Worm (Caenorhabditis elegans) whole organism, L2 larva: ENCODE measurements around the gene F53F4.7.

ENCODE experiments used
- C34F6.9 ChIP-seq: fragments of 150-350 bp; optimal IDR thresholded peaks from 2 replicates; lab custom pipeline; 2014; ENCODE audit warnings: missing biosample characterization, missing genetic modification characterization
- F13H6.1 ChIP-seq: sonication (generic microtip); optimal IDR thresholded peaks from 2 replicates; lab custom pipeline; 2016; ENCODE audit warnings: missing genetic modification characterization, missing compliant biosample characterization
- Y55F3AM.14 ChIP-seq: fragments of 200-800 bp; sonication (Bioruptor generic); optimal IDR thresholded peaks from 2 replicates; lab custom pipeline; 2018; ENCODE audit warnings: mild to moderate bottlenecking, missing genetic modification characterization, missing compliant biosample characterization
- alr-1 ChIP-seq: fragments of 150-350 bp; optimal IDR thresholded peaks from 2 replicates; lab custom pipeline; 2014; ENCODE audit warnings: missing biosample characterization, missing genetic modification characterization
- aly-2 ChIP-seq: fragments of 150-350 bp; optimal IDR thresholded peaks from 2 replicates; lab custom pipeline; 2014; ENCODE audit warnings: missing biosample characterization, missing genetic modification characterization
- ama-1 ChIP-seq: fragments of 150-350 bp; optimal IDR thresholded peaks from 2 replicates; lab custom pipeline; 2018; ENCODE audit warnings: inconsistent platforms
- blmp-1 ChIP-seq: sonication (generic microtip); optimal IDR thresholded peaks from 2 replicates; lab custom pipeline; 2017; ENCODE audit warnings: missing genetic modification characterization, mild to moderate bottlenecking, missing compliant biosample characterization, antibody characterized with exemption, moderate library complexity; ENCODE audit not compliant: insufficient read depth
- ceh-16 ChIP-seq: fragments of 150-350 bp; optimal IDR thresholded peaks from 2 replicates; lab custom pipeline; 2014; ENCODE audit warnings: missing biosample characterization, missing genetic modification characterization
- ceh-82 ChIP-seq: fragments of 150-350 bp; optimal IDR thresholded peaks from 2 replicates; lab custom pipeline; 2014; ENCODE audit warnings: missing biosample characterization, missing genetic modification characterization
- crh-2 ChIP-seq: sonication (generic microtip); optimal IDR thresholded peaks from 2 replicates; lab custom pipeline; 2017; ENCODE audit warnings: missing biosample characterization, missing genetic modification characterization
- dmd-4 ChIP-seq: sonication (generic microtip); optimal IDR thresholded peaks from 2 replicates; lab custom pipeline; 2017; ENCODE audit warnings: missing biosample characterization, missing genetic modification characterization
- egl-27 ChIP-seq: sonication (generic microtip); optimal IDR thresholded peaks from 3 replicates; lab custom pipeline; 2017; ENCODE audit warnings: missing biosample characterization, missing genetic modification reagents, missing genetic modification characterization
- elt-1 ChIP-seq: fragments of 150-350 bp; optimal IDR thresholded peaks from 2 replicates; lab custom pipeline; 2014; ENCODE audit warnings: missing biosample characterization, missing genetic modification characterization
- elt-3 ChIP-seq: sonication (generic microtip); optimal IDR thresholded peaks from 2 replicates; lab custom pipeline; 2017; ENCODE audit warnings: missing biosample characterization, missing genetic modification characterization
- fos-1 ChIP-seq: fragments of 150-350 bp; optimal IDR thresholded peaks from 2 replicates; lab custom pipeline; 2014; ENCODE audit warnings: missing biosample characterization, missing genetic modification characterization
- gmeb-1 ChIP-seq: fragments of 150-350 bp; optimal IDR thresholded peaks from 2 replicates; lab custom pipeline; 2014; ENCODE audit warnings: missing biosample characterization, missing genetic modification characterization
- lin-11 ChIP-seq: fragments of 150-350 bp; sonication (generic microtip); optimal IDR thresholded peaks from 2 replicates; lab custom pipeline; 2014; ENCODE audit warnings: missing biosample characterization, missing genetic modification characterization, inconsistent platforms, mixed read lengths
- lin-13 ChIP-seq: fragments of 150-350 bp; optimal IDR thresholded peaks from 2 replicates; lab custom pipeline; 2014; ENCODE audit warnings: missing biosample characterization, missing genetic modification reagents, missing genetic modification characterization
- lin-39 ChIP-seq: fragments of 150-350 bp; optimal IDR thresholded peaks from 2 replicates; lab custom pipeline; 2014; ENCODE audit warnings: missing biosample characterization, missing genetic modification reagents, missing genetic modification characterization
- lsy-2 ChIP-seq, 2 experiments: fragments of 150-350 bp in 1 of 2; sonication (generic microtip) in 1 of 2; optimal IDR thresholded peaks; 2 replicates each; lab custom pipeline; 2014 to 2017; ENCODE audit warnings: missing biosample characterization in 2 of 2, missing genetic modification characterization in 2 of 2
- mab-5 ChIP-seq: fragments of 150-350 bp; optimal IDR thresholded peaks from 2 replicates; lab custom pipeline; 2014; ENCODE audit warnings: missing biosample characterization, missing genetic modification characterization
- mbf-1 ChIP-seq: sonication (generic microtip); optimal IDR thresholded peaks from 2 replicates; lab custom pipeline; 2017; ENCODE audit warnings: missing biosample characterization, missing genetic modification characterization
- mdl-1 ChIP-seq, 2 experiments: fragments of 150-350 bp in 1 of 2; sonication (generic microtip) in 1 of 2; optimal IDR thresholded peaks; 2 replicates each; lab custom pipeline; 2017; ENCODE audit warnings: missing biosample characterization in 2 of 2, missing genetic modification characterization in 2 of 2
- nhr-10 ChIP-seq: sonication (generic microtip); optimal IDR thresholded peaks from 2 replicates; lab custom pipeline; 2017; ENCODE audit warnings: missing biosample characterization, missing genetic modification characterization
- nhr-11 ChIP-seq: fragments of 150-350 bp; optimal IDR thresholded peaks from 2 replicates; lab custom pipeline; 2014; ENCODE audit warnings: missing biosample characterization, missing genetic modification characterization
- nhr-12 ChIP-seq: fragments of 150-350 bp; optimal IDR thresholded peaks from 2 replicates; lab custom pipeline; 2014; ENCODE audit warnings: missing biosample characterization, missing genetic modification characterization
- nhr-129 ChIP-seq: fragments of 150-350 bp; optimal IDR thresholded peaks from 2 replicates; lab custom pipeline; 2014; ENCODE audit warnings: missing biosample characterization, missing genetic modification characterization
- nhr-21 ChIP-seq: fragments of 150-350 bp; optimal IDR thresholded peaks from 2 replicates; lab custom pipeline; 2014; ENCODE audit warnings: missing biosample characterization, missing genetic modification characterization
- nhr-23 ChIP-seq: fragments of 150-350 bp; optimal IDR thresholded peaks from 2 replicates; lab custom pipeline; 2014; ENCODE audit warnings: missing biosample characterization, missing genetic modification reagents, missing genetic modification characterization
- nhr-237 ChIP-seq: fragments of 150-350 bp; optimal IDR thresholded peaks from 2 replicates; lab custom pipeline; 2014; ENCODE audit warnings: missing biosample characterization, missing genetic modification characterization
- nhr-25 ChIP-seq: fragments of 150-350 bp; sonication (generic microtip); optimal IDR thresholded peaks from 3 replicates; lab custom pipeline; 2014; ENCODE audit warnings: missing biosample characterization, missing genetic modification characterization
- nhr-6 ChIP-seq: fragments of 150-350 bp; optimal IDR thresholded peaks from 2 replicates; lab custom pipeline; 2014; ENCODE audit warnings: missing biosample characterization, missing genetic modification characterization
- nhr-77 ChIP-seq: fragments of 150-350 bp; optimal IDR thresholded peaks from 2 replicates; lab custom pipeline; 2014; ENCODE audit warnings: missing biosample characterization, missing genetic modification characterization
- peb-1 ChIP-seq: fragments of 150-350 bp; optimal IDR thresholded peaks from 2 replicates; lab custom pipeline; 2014; ENCODE audit warnings: missing biosample characterization, missing genetic modification characterization
- sem-4 ChIP-seq: fragments of 150-350 bp; optimal IDR thresholded peaks from 2 replicates; lab custom pipeline; 2014; ENCODE audit warnings: missing biosample characterization, missing genetic modification reagents, missing genetic modification characterization
- skn-1 ChIP-seq: sonication (generic microtip); optimal IDR thresholded peaks from 2 replicates; lab custom pipeline; 2017; ENCODE audit warnings: missing biosample characterization, missing genetic modification characterization
- sma-3 ChIP-seq: sonication (generic microtip); optimal IDR thresholded peaks from 2 replicates; lab custom pipeline; 2016; ENCODE audit warnings: missing genetic modification reagents, missing genetic modification characterization, missing compliant biosample characterization
- sma-9 ChIP-seq, 2 experiments: fragments of 150-350 bp in 1 of 2; sonication (generic microtip) in 1 of 2; optimal IDR thresholded peaks; 2 replicates each; lab custom pipeline; 2014 to 2016; ENCODE audit warnings: missing genetic modification characterization in 2 of 2, mild to moderate bottlenecking in 1 of 2, missing biosample characterization in 1 of 2, missing compliant biosample characterization in 1 of 2, missing genetic modification reagents in 1 of 2, moderate library complexity in 1 of 2
- snpc-4 ChIP-seq: fragments of 150-350 bp; optimal IDR thresholded peaks from 2 replicates; lab custom pipeline; 2014; ENCODE audit warnings: missing biosample characterization, missing genetic modification characterization
- unc-39 ChIP-seq: fragments of 150-350 bp; optimal IDR thresholded peaks from 2 replicates; lab custom pipeline; 2014; ENCODE audit warnings: missing biosample characterization, missing genetic modification characterization
- unc-55 ChIP-seq: fragments of 150-350 bp; sonication (generic microtip); optimal IDR thresholded peaks from 3 replicates; lab custom pipeline; 2014; ENCODE audit warnings: missing biosample characterization, missing genetic modification reagents, missing genetic modification characterization
- unc-62 ChIP-seq: fragments of 150-350 bp; optimal IDR thresholded peaks from 2 replicates; lab custom pipeline; 2014; ENCODE audit warnings: missing biosample characterization, missing genetic modification reagents, missing genetic modification characterization
- zag-1 ChIP-seq: fragments of 150-350 bp; optimal IDR thresholded peaks from 2 replicates; lab custom pipeline; 2014; ENCODE audit warnings: missing biosample characterization, missing genetic modification characterization
- ztf-1 ChIP-seq: fragments of 200-800 bp; sonication (Bioruptor generic); conservative IDR thresholded peaks from 2 replicates; pipeline ENCODE4 v1.3.6; 2022; ENCODE audit warnings: missing genetic modification characterization, missing compliant biosample characterization
- ztf-11 ChIP-seq: sonication (generic microtip); optimal IDR thresholded peaks from 2 replicates; lab custom pipeline; 2017; ENCODE audit warnings: missing biosample characterization, missing genetic modification characterization
- ztf-4 ChIP-seq: fragments of 150-350 bp; optimal IDR thresholded peaks from 2 replicates; lab custom pipeline; 2014; ENCODE audit warnings: missing biosample characterization, missing genetic modification characterization

Gene F53F4.7

ce11 chrV:13657291-13657690, 43.5 kb upstream of the F53F4.7 start:
- TF ChIP-seq sma-9 (GFP tag; optimal IDR thresholded peaks at IDR 0.05; lab: Kevin White, UChicago) (peak; percentile 100), sma-9 (tag; optimal IDR thresholded peaks at IDR 0.05; lab: Kevin White, UChicago) (peak; percentile 20), alr-1 (tag; lab: Kevin White, UChicago) (no peak), ama-1 (lab: Kevin White, UChicago) (peak; percentile 48), elt-1 (tag; lab: Kevin White, UChicago) (no peak), nhr-21 (tag; lab: Kevin White, UChicago) (peak; percentile 76), lsy-2 (tag; optimal IDR thresholded peaks at IDR 0.05; lab: Kevin White, UChicago) (peak; percentile 12 to 74), C34F6.9 (tag; lab: Kevin White, UChicago) (peak; percentile 65), mdl-1 (tag; optimal IDR thresholded peaks at IDR 0.05; lab: Kevin White, UChicago) (peak; percentile 93 to 97), unc-55 (GFP tag; lab: Kevin White, UChicago) (peak; percentile 9), ztf-4 (tag; lab: Kevin White, UChicago) (peak; percentile 88), nhr-10 (tag; lab: Kevin White, UChicago) (peak; percentile 5), ceh-82 (tag; lab: Kevin White, UChicago) (no peak), sma-3 (peak; percentile 93), blmp-1 (peak; percentile 98), nhr-129 (tag; lab: Kevin White, UChicago) (peak; percentile 87), egl-27 (tag; lab: Kevin White, UChicago) (peak; percentile 70), crh-2 (peak; percentile 91), snpc-4 (tag; lab: Kevin White, UChicago) (peak; percentile 29), lin-13 (peak; percentile 70), ceh-16 (peak; percentile 3), gmeb-1 (peak; percentile 65), F13H6.1 (tag; lab: Kevin White, UChicago) (peak; percentile 89), sem-4 (tag; lab: Kevin White, UChicago) (peak; percentile 78), mab-5 (no peak), unc-62 (peak; percentile 27), dmd-4 (tag; lab: Kevin White, UChicago) (no peak), skn-1 (tag; lab: Kevin White, UChicago) (no peak), fos-1 (tag; lab: Kevin White, UChicago) (peak; percentile 69), nhr-25 (tag; lab: Kevin White, UChicago) (peak; percentile 91)

- TF ChIP-seq peb-1 (tag; lab: Kevin White, UChicago) = no peak
- no peak for TF ChIP-seq unc-39 (tag; lab: Kevin White, UChicago)
- peak; percentile 39 for TF ChIP-seq egl-27 (tag; lab: Kevin White, UChicago)
- TF ChIP-seq crh-2 = peak; percentile 65
- TF ChIP-seq elt-3 (tag; lab: Kevin White, UChicago) = no peak
- TF ChIP-seq ama-1 (lab: Kevin White, UChicago) = peak; percentile 69
- no peak for TF ChIP-seq unc-55 (GFP tag; lab: Kevin White, UChicago)
- no peak for TF ChIP-seq mbf-1 (tag; lab: Kevin White, UChicago)
- TF ChIP-seq ceh-82 (tag; lab: Kevin White, UChicago) = no peak
- TF ChIP-seq lin-13 = no peak
- no peak for TF ChIP-seq nhr-12 (tag; lab: Kevin White, UChicago)
- peak; percentile 75 for TF ChIP-seq nhr-129 (tag; lab: Kevin White, UChicago)
- TF ChIP-seq dmd-4 (tag; lab: Kevin White, UChicago) = no peak
- TF ChIP-seq F13H6.1 (tag; lab: Kevin White, UChicago) = peak; percentile 83
- no peak for TF ChIP-seq mab-5
- no peak for TF ChIP-seq lin-11 (tag; lab: Kevin White, UChicago)
- peak; percentile 43 for TF ChIP-seq skn-1 (tag; lab: Kevin White, UChicago)
- no peak for TF ChIP-seq ztf-11
- no peak for TF ChIP-seq nhr-6 (tag; lab: Kevin White, UChicago)
- peak; percentile 89 for TF ChIP-seq fos-1 (tag; lab: Kevin White, UChicago)
- peak; percentile 93 for TF ChIP-seq blmp-1
- TF ChIP-seq alr-1 (tag; lab: Kevin White, UChicago) = peak; percentile 68
- no peak for TF ChIP-seq aly-2 (tag; lab: Kevin White, UChicago)
- TF ChIP-seq snpc-4 (tag; lab: Kevin White, UChicago) = peak; percentile 43
- TF ChIP-seq C34F6.9 (tag; lab: Kevin White, UChicago) = no peak
- TF ChIP-seq lin-39 (tag; lab: Kevin White, UChicago) = no peak
- TF ChIP-seq ztf-4 (tag; lab: Kevin White, UChicago) = peak; percentile 53
- TF ChIP-seq sma-3 = peak; percentile 90
- peak; percentile 44 to 75 for TF ChIP-seq mdl-1 (tag; optimal IDR thresholded peaks at IDR 0.05; lab: Kevin White, UChicago)
- TF ChIP-seq Y55F3AM.14 (GFP tag; lab: Kevin White, UChicago) = peak; percentile 21
- no peak for TF ChIP-seq nhr-77
- peak; percentile 85 for TF ChIP-seq sma-9 (GFP tag; optimal IDR thresholded peaks at IDR 0.05; lab: Kevin White, UChicago)
- no peak for TF ChIP-seq sma-9 (tag; optimal IDR thresholded peaks at IDR 0.05; lab: Kevin White, UChicago)
- TF ChIP-seq nhr-237 (tag; lab: Kevin White, UChicago) = no peak
- TF ChIP-seq ztf-1 (GFP tag; lab: Robert Waterston, UW) = no peak
- peak; percentile 90 for TF ChIP-seq nhr-25 (tag; lab: Kevin White, UChicago)
- TF ChIP-seq zag-1 (tag; lab: Kevin White, UChicago) = no peak
- no peak for TF ChIP-seq nhr-11
- no peak for TF ChIP-seq unc-62
- TF ChIP-seq ceh-16 = no peak
- peak; percentile 48 for TF ChIP-seq gmeb-1
- TF ChIP-seq nhr-23 (tag; lab: Kevin White, UChicago) = no peak
These were observed 42.8 kb upstream of the F53F4.7 start for ce11 chrV:13656346-13657254.
